Fruit fly (Drosophila melanogaster): ENCODE measurements around the gene Xport-A.
A peak's percentile ranks its signal among the peaks of the same experiment; 100 is the strongest.

dm6 chr3R:19889603-19890187, 25.5 kb downstream of the Xport-A start:
- TF ChIP-seq so (GFP tag; IDR thresholded peaks at IDR 0.05): no peak; the same call in 1 of the 3 replicates
- no peak for TF ChIP-seq CG42726 (GFP tag; IDR thresholded peaks at IDR 0.05; ENCODE audit: partially characterized antibody)
- no peak for TF ChIP-seq nom (GFP tag; optimal IDR thresholded peaks at IDR 0.05)
- TF ChIP-seq CG2120 (GFP tag; optimal IDR thresholded peaks at IDR 0.05): peak; percentile 70
- TF ChIP-seq Antp (GFP tag; optimal IDR thresholded peaks at IDR 0.05): no peak
- TF ChIP-seq CG4404 (GFP tag; IDR thresholded peaks at IDR 0.05): no peak
- peak; percentile 65 for TF ChIP-seq sd (tag; optimal IDR thresholded peaks at IDR 0.05)

Measured in whole organism, embryonic.